In genomic region chr3R:28556385-28556784, dm6 we compare ENCODE assay signal across 3 fruit fly cellular contexts.
TF ChIP-seq lines count a peak whose summit lies in the region.

No protein-coding gene starts in this region.

- TF ChIP-seq CTCF in whole organism, embryonic (GFP tag; optimal IDR thresholded peaks at IDR 0.05; lab: Kevin White, UChicago), result no peak

TF ChIP-seq in whole organism, adult, 20 proteins besides CTCF, POLR2A, EP300 and RAD21:
- TF ChIP-seq pad (GFP tag; optimal IDR thresholded peaks at IDR 0.05; lab: Kevin White, UChicago) (no peak), cnc (optimal IDR thresholded peaks at IDR 0.05; lab: Kevin White, UChicago) (no peak), CG12768 (GFP tag; optimal IDR thresholded peaks at IDR 0.05; lab: Kevin White, UChicago) (no peak), bab1 (GFP tag; optimal IDR thresholded peaks at IDR 0.05; lab: Kevin White, UChicago) (no peak), Hr96 (GFP tag; optimal IDR thresholded peaks at IDR 0.05; lab: Kevin White, UChicago) (no peak), Mnt (GFP tag; optimal IDR thresholded peaks at IDR 0.05; lab: Kevin White, UChicago) (no peak), Crg-1 (GFP tag; optimal IDR thresholded peaks at IDR 0.05; lab: Kevin White, UChicago) (peak; percentile 39), ovo (GFP tag; optimal IDR thresholded peaks at IDR 0.05; lab: Kevin White, UChicago) (no peak), CG7101 (tag; optimal IDR thresholded peaks at IDR 0.05; lab: Kevin White, UChicago) (peak; percentile 6), CG5204 (GFP tag; optimal IDR thresholded peaks at IDR 0.05; lab: Kevin White, UChicago) (no peak), CG11617 (GFP tag; optimal IDR thresholded peaks at IDR 0.05; lab: Kevin White, UChicago) (no peak), CG1620 (GFP tag; optimal IDR thresholded peaks at IDR 0.05; lab: Kevin White, UChicago) (no peak), kay (GFP tag; lab: Kevin White, UChicago; ENCODE audit: borderline replicate concordance) (peak; percentile 34), CG33017 (tag; optimal IDR thresholded peaks at IDR 0.05; lab: Kevin White, UChicago) (no peak), tj (GFP tag; optimal IDR thresholded peaks at IDR 0.05; lab: Kevin White, UChicago) (no peak), CG7045 (GFP tag; optimal IDR thresholded peaks at IDR 0.05; lab: Kevin White, UChicago) (peak; percentile 15), toe (GFP tag; optimal IDR thresholded peaks at IDR 0.05; lab: Kevin White, UChicago) (no peak), CG14711 (tag; optimal IDR thresholded peaks at IDR 0.05; lab: Kevin White, UChicago) (no peak), cic (GFP tag; optimal IDR thresholded peaks at IDR 0.05; lab: Kevin White, UChicago) (no peak), Clk (GFP tag; optimal IDR thresholded peaks at IDR 0.05; lab: Kevin White, UChicago) (no peak)

TF ChIP-seq in whole organism, embryonic, 481 proteins besides CTCF, POLR2A, EP300 and RAD21 (continues in another document):
- no peak for TF ChIP-seq Lim3 (GFP tag; IDR thresholded peaks at IDR 0.05; lab: Robert Waterston, UW)
- no peak for TF ChIP-seq NC2β (GFP tag; optimal IDR thresholded peaks at IDR 0.05; lab: Kevin White, UChicago)
- no peak for TF ChIP-seq MESR4 (GFP tag; optimal IDR thresholded peaks at IDR 0.05; lab: Kevin White, UChicago)
- TF ChIP-seq pb (GFP tag; optimal IDR thresholded peaks at IDR 0.05; lab: Kevin White, UChicago), result no peak
- TF ChIP-seq Oli (tag; optimal IDR thresholded peaks at IDR 0.05; lab: Kevin White, UChicago), result no peak
- no peak for TF ChIP-seq CG32772 (GFP tag; IDR thresholded peaks at IDR 0.05; lab: Robert Waterston, UW)
- no peak for TF ChIP-seq en (GFP tag; optimal IDR thresholded peaks at IDR 0.05; lab: Kevin White, UChicago)
- TF ChIP-seq Deaf1 (tag; optimal IDR thresholded peaks at IDR 0.05; lab: Kevin White, UChicago), result no peak
- no peak for TF ChIP-seq CG11504 (tag; optimal IDR thresholded peaks at IDR 0.05; lab: Kevin White, UChicago)
- TF ChIP-seq CG17328 (GFP tag; IDR thresholded peaks at IDR 0.05; lab: Robert Waterston, UW), result no peak
- no peak for TF ChIP-seq hth (optimal IDR thresholded peaks at IDR 0.05; lab: Kevin White, UChicago)
- no peak for TF ChIP-seq Dip3 (GFP tag; optimal IDR thresholded peaks at IDR 0.05; lab: Kevin White, UChicago)
- TF ChIP-seq CG4617 (GFP tag; optimal IDR thresholded peaks at IDR 0.05; lab: Kevin White, UChicago; ENCODE audit: borderline replicate concordance), result no peak
- TF ChIP-seq eve (GFP tag; optimal IDR thresholded peaks at IDR 0.05; lab: Kevin White, UChicago), result no peak
- TF ChIP-seq Oaz (GFP tag; IDR thresholded peaks at IDR 0.05; lab: Robert Waterston, UW), result no peak
- no peak for TF ChIP-seq CG12155 (GFP tag; optimal IDR thresholded peaks at IDR 0.05; lab: Kevin White, UChicago)
- TF ChIP-seq HLH54F (GFP tag; optimal IDR thresholded peaks at IDR 0.05; lab: Kevin White, UChicago), result no peak
- TF ChIP-seq CG8388 (GFP tag; optimal IDR thresholded peaks at IDR 0.05; lab: Kevin White, UChicago), result no peak
- TF ChIP-seq CG1529 (GFP tag; optimal IDR thresholded peaks at IDR 0.05; lab: Kevin White, UChicago), result no peak
- TF ChIP-seq wor (GFP tag; IDR thresholded peaks at IDR 0.05; lab: Robert Waterston, UW), result no peak
- peak; percentile 59 for TF ChIP-seq HHEX (GFP tag; optimal IDR thresholded peaks at IDR 0.05; lab: Kevin White, UChicago)
- no peak for TF ChIP-seq CG34422 (GFP tag; IDR thresholded peaks at IDR 0.05; lab: Robert Waterston, UW)
- no peak for TF ChIP-seq CG13287 (GFP tag; IDR thresholded peaks at IDR 0.05; lab: Robert Waterston, UW; ENCODE audit: partially characterized antibody)
- TF ChIP-seq her (GFP tag; optimal IDR thresholded peaks at IDR 0.05; lab: Kevin White, UChicago), result peak; percentile 5
- TF ChIP-seq CG8924 (tag; optimal IDR thresholded peaks at IDR 0.05; lab: Kevin White, UChicago), result no peak
- TF ChIP-seq Eip74EF (GFP tag; optimal IDR thresholded peaks at IDR 0.05; lab: Kevin White, UChicago), result no peak
- TF ChIP-seq Meics (GFP tag; optimal IDR thresholded peaks at IDR 0.05; lab: Kevin White, UChicago), result peak; percentile 62
- TF ChIP-seq pan (optimal IDR thresholded peaks at IDR 0.05; lab: Kevin White, UChicago), result no peak
- TF ChIP-seq pan (GFP tag; optimal IDR thresholded peaks at IDR 0.05 in 1 of 2, IDR thresholded peaks at IDR 0.05 in 1 of 2), result peak in 1 of 2 experiments; percentile 28
- no peak for TF ChIP-seq CG15073 (GFP tag; optimal IDR thresholded peaks at IDR 0.05; lab: Kevin White, UChicago)
- TF ChIP-seq Atf3 (GFP tag; optimal IDR thresholded peaks at IDR 0.05; lab: Kevin White, UChicago), result no peak
- no peak for TF ChIP-seq Doc2 (GFP tag; IDR thresholded peaks at IDR 0.05; lab: Robert Waterston, UW)
- no peak for TF ChIP-seq CG33557 (GFP tag; optimal IDR thresholded peaks at IDR 0.05; lab: Kevin White, UChicago)
- peak; percentile 61; the same call in 1 of the 3 replicates for TF ChIP-seq so (GFP tag; IDR thresholded peaks at IDR 0.05; lab: Robert Waterston, UW)
- peak; percentile 6 for TF ChIP-seq CG8359 (GFP tag; optimal IDR thresholded peaks at IDR 0.05; lab: Kevin White, UChicago; ENCODE audit: borderline replicate concordance)
- TF ChIP-seq CG12071 (GFP tag; optimal IDR thresholded peaks at IDR 0.05; lab: Kevin White, UChicago), result peak; percentile 37
- no peak for TF ChIP-seq CG7786 (GFP tag; optimal IDR thresholded peaks at IDR 0.05; lab: Kevin White, UChicago)
- no peak for TF ChIP-seq p53 (GFP tag; optimal IDR thresholded peaks at IDR 0.05; lab: Kevin White, UChicago)

TF ChIP-seq in whole organism, prepupa, 60 proteins besides CTCF, POLR2A, EP300 and RAD21:
- no peak for TF ChIP-seq Met (GFP tag; optimal IDR thresholded peaks at IDR 0.05; lab: Kevin White, UChicago)
- no peak for TF ChIP-seq CG8632 (GFP tag; optimal IDR thresholded peaks at IDR 0.05; lab: Kevin White, UChicago)
- TF ChIP-seq CG10669 (GFP tag; optimal IDR thresholded peaks at IDR 0.05; lab: Kevin White, UChicago), result no peak
- peak; percentile 99 for TF ChIP-seq fkh (GFP tag; optimal IDR thresholded peaks at IDR 0.05; lab: Kevin White, UChicago)
TF ChIP-seq in whole organism, prepupa: peak in this region for 1.
